Worm (Caenorhabditis elegans) whole organism, L3 larva: ENCODE results near the gene srlf-27.

Experiments used
- R02D3.7 ChIP-seq: fragments of 150-350 bp; optimal IDR thresholded peaks from 2 replicates; lab custom pipeline; 2014; ENCODE audit warnings: missing biosample characterization, missing genetic modification characterization
- ZK546.5 ChIP-seq: sonication (generic microtip); optimal IDR thresholded peaks from 2 replicates; lab custom pipeline; 2017; ENCODE audit warnings: missing biosample characterization, missing genetic modification characterization
- aly-2 ChIP-seq: fragments of 150-350 bp; optimal IDR thresholded peaks from 2 replicates; lab custom pipeline; 2014; ENCODE audit warnings: missing biosample characterization, missing genetic modification characterization
- ama-1 ChIP-seq: fragments of 150-350 bp; optimal IDR thresholded peaks from 2 replicates; lab custom pipeline; 2018
- ceh-16 ChIP-seq: sonication (generic microtip); optimal IDR thresholded peaks from 2 replicates; lab custom pipeline; 2017; ENCODE audit warnings: missing biosample characterization, missing genetic modification characterization
- ceh-28 ChIP-seq: fragments of 150-350 bp; optimal IDR thresholded peaks from 2 replicates; lab custom pipeline; 2014; ENCODE audit warnings: missing biosample characterization, missing genetic modification reagents, missing genetic modification characterization
- ceh-82 ChIP-seq: fragments of 150-350 bp; optimal IDR thresholded peaks from 2 replicates; lab custom pipeline; 2014; ENCODE audit warnings: missing biosample characterization, missing genetic modification characterization
- ceh-9 ChIP-seq: sonication (generic microtip); optimal IDR thresholded peaks from 2 replicates; lab custom pipeline; 2018; ENCODE audit warnings: missing biosample characterization, missing genetic modification characterization
- elt-3 ChIP-seq, 3 experiments: fragments of 150-350 bp in 1 of 3; sonication (generic microtip) in 2 of 3; optimal IDR thresholded peaks; 2 replicates in 2 of 3; 4 replicates in 1 of 3; lab custom pipeline; 2014 to 2017; ENCODE audit warnings: missing biosample characterization in 3 of 3, missing genetic modification characterization in 3 of 3
- eor-1 ChIP-seq, 2 experiments: fragments of 150-350 bp; optimal IDR thresholded peaks; 2 replicates each; lab custom pipeline; 2014 to 2018; ENCODE audit warnings: missing biosample characterization in 2 of 2, missing genetic modification characterization in 2 of 2
- fkh-10 ChIP-seq: sonication (generic microtip); optimal IDR thresholded peaks from 2 replicates; lab custom pipeline; 2017; ENCODE audit warnings: missing biosample characterization, missing genetic modification reagents, missing genetic modification characterization
- fos-1 ChIP-seq: fragments of 150-350 bp; optimal IDR thresholded peaks from 2 replicates; lab custom pipeline; 2014; ENCODE audit warnings: missing biosample characterization, missing genetic modification characterization
- hmg-11 ChIP-seq: sonication (generic microtip); optimal IDR thresholded peaks from 2 replicates; lab custom pipeline; 2016; ENCODE audit warnings: missing genetic modification characterization, missing compliant biosample characterization
- jun-1 ChIP-seq: fragments of 150-350 bp; optimal IDR thresholded peaks from 2 replicates; lab custom pipeline; 2014; ENCODE audit warnings: missing biosample characterization, missing genetic modification reagents, missing genetic modification characterization
- lin-15B ChIP-seq: fragments of 150-350 bp; optimal IDR thresholded peaks from 2 replicates; lab custom pipeline; 2014; ENCODE audit warnings: missing biosample characterization, missing genetic modification characterization
- lin-39 ChIP-seq: fragments of 150-350 bp; optimal IDR thresholded peaks from 2 replicates; lab custom pipeline; 2018; ENCODE audit warnings: missing biosample characterization, missing genetic modification reagents, missing genetic modification characterization
- mdl-1 ChIP-seq: fragments of 150-350 bp; optimal IDR thresholded peaks from 2 replicates; lab custom pipeline; 2014; ENCODE audit warnings: missing biosample characterization, missing genetic modification characterization
- mml-1 ChIP-seq: fragments of 150-350 bp; sonication (generic microtip); optimal IDR thresholded peaks from 3 replicates; lab custom pipeline; 2014; ENCODE audit warnings: missing biosample characterization, missing genetic modification characterization
- nfya-1 ChIP-seq: sonication (generic microtip); optimal IDR thresholded peaks from 2 replicates; lab custom pipeline; 2017; ENCODE audit warnings: missing genetic modification characterization, mild to moderate bottlenecking, missing compliant biosample characterization, antibody characterized with exemption, moderate library complexity; ENCODE audit not compliant: insufficient read depth
- nhr-11 ChIP-seq: fragments of 150-350 bp; optimal IDR thresholded peaks from 2 replicates; lab custom pipeline; 2014; ENCODE audit warnings: missing biosample characterization, missing genetic modification characterization
- nhr-12 ChIP-seq: fragments of 150-350 bp; optimal IDR thresholded peaks from 2 replicates; lab custom pipeline; 2014; ENCODE audit warnings: missing biosample characterization, missing genetic modification characterization
- nhr-23 ChIP-seq: fragments of 150-350 bp; optimal IDR thresholded peaks from 2 replicates; lab custom pipeline; 2014; ENCODE audit warnings: missing biosample characterization, missing genetic modification reagents, missing genetic modification characterization
- nhr-237 ChIP-seq: fragments of 150-350 bp; optimal IDR thresholded peaks from 2 replicates; lab custom pipeline; 2014; ENCODE audit warnings: missing biosample characterization, missing genetic modification characterization
- nhr-25 ChIP-seq: sonication (generic microtip); optimal IDR thresholded peaks from 2 replicates; lab custom pipeline; 2017; ENCODE audit warnings: missing biosample characterization, missing genetic modification characterization
- nhr-76 ChIP-seq: fragments of 150-350 bp; sonication (generic microtip); optimal IDR thresholded peaks from 5 replicates; lab custom pipeline; 2014; ENCODE audit warnings: missing biosample characterization, missing genetic modification characterization
- nhr-77 ChIP-seq: fragments of 150-350 bp; optimal IDR thresholded peaks from 2 replicates; lab custom pipeline; 2014; ENCODE audit warnings: missing biosample characterization, missing genetic modification characterization
- pha-4 ChIP-seq: fragments of 150-350 bp; optimal IDR thresholded peaks from 2 replicates; lab custom pipeline; 2014; ENCODE audit warnings: missing biosample characterization, missing genetic modification reagents, missing genetic modification characterization
- pqm-1 ChIP-seq: fragments of 150-350 bp; optimal IDR thresholded peaks from 2 replicates; lab custom pipeline; 2017; ENCODE audit warnings: missing biosample characterization, missing genetic modification characterization, inconsistent platforms
- sea-2 ChIP-seq: fragments of 150-350 bp; sonication (generic microtip); optimal IDR thresholded peaks from 4 replicates; lab custom pipeline; 2014; ENCODE audit warnings: missing biosample characterization, missing genetic modification reagents, missing genetic modification characterization
- snpc-4 ChIP-seq: fragments of 150-350 bp; optimal IDR thresholded peaks from 2 replicates; lab custom pipeline; 2014; ENCODE audit warnings: missing biosample characterization, missing genetic modification characterization
- tbx-2 ChIP-seq: sonication (generic microtip); optimal IDR thresholded peaks from 2 replicates; lab custom pipeline; 2016; ENCODE audit warnings: mild to moderate bottlenecking, missing genetic modification characterization, missing compliant biosample characterization
- unc-39 ChIP-seq: sonication (generic microtip); optimal IDR thresholded peaks from 4 replicates; lab custom pipeline; 2017; ENCODE audit warnings: missing biosample characterization, missing genetic modification characterization
- ztf-11 ChIP-seq: fragments of 150-350 bp; optimal IDR thresholded peaks from 2 replicates; lab custom pipeline; 2014; ENCODE audit warnings: missing biosample characterization, missing genetic modification characterization
- ztf-4 ChIP-seq: fragments of 150-350 bp; optimal IDR thresholded peaks from 2 replicates; lab custom pipeline; 2014; ENCODE audit warnings: missing biosample characterization, missing genetic modification characterization

srlf-27 gene

DNA sequence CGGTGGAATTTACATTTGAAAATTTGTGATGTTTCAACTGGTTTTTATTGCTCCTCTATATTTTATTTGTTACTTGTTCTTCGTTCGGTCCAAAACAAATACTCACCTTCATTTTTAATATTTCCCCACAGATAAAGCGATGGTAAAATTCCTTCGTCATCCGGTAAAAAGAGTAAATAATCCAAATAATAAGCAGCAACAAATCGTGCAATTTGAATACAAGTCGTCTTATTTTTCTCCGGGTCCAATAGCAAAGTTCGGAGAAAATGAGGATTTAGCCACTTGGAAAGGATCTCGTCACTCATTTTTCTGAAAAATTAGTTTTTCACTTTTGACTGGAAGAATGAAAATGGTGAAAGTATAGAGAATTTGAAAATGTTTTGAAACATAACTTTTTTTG is 15.6 kb downstream of the srlf-27 start, which contains the start of gene talp-3:
Gene talp-3 (minus strand): TSS at position 315 of the 400 bp plus-strand sequence.
- TF ChIP-seq ceh-9 (tag; lab: Kevin White, UChicago) (no peak), jun-1 (tag; lab: Kevin White, UChicago) (no peak), nhr-11 (tag; lab: Kevin White, UChicago) (no peak), nhr-237 (tag; lab: Kevin White, UChicago) (no peak), snpc-4 (tag; lab: Kevin White, UChicago) (no peak), nhr-25 (no peak), eor-1 (tag; optimal IDR thresholded peaks at IDR 0.05; lab: Kevin White, UChicago) (no peak), hmg-11 (tag; lab: Kevin White, UChicago) (no peak), nhr-76 (no peak), elt-3 (tag; optimal IDR thresholded peaks at IDR 0.05; lab: Kevin White, UChicago) (no peak), ztf-4 (tag; lab: Kevin White, UChicago) (no peak), ZK546.5 (tag; lab: Kevin White, UChicago) (no peak), nhr-12 (tag; lab: Kevin White, UChicago) (no peak), sea-2 (GFP tag; lab: Kevin White, UChicago) (no peak), fos-1 (no peak), ama-1 (lab: Kevin White, UChicago) (no peak), nhr-23 (tag; lab: Kevin White, UChicago) (no peak)

DNA sequence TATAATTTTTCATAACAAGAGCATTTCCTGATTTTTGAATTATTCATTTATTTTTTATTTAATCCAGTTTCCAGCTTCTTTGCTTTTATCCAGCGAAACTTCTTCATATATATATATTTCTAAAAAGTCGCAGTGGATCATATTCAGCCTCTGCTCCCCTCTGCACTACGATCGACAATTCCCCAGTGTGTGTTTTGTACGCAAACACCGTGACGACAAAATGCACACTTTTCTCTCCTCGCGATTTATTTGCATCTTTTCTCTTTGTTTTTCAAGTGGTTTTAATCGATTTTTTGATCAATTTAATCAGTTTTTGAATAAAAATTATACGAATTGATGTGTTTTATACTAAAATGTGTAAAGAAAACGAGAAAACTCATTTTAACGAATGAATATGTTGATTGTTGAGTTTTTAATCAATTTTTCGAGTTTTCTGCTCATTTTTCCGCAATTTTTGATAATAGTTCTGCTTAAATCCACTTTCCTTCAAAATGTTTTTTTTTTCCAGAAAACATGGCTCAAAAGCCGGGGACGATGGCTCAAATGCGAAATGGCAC is 19.1 kb downstream of the srlf-27 start, which contains the start of gene Y57G11C.33:
Gene Y57G11C.33 (plus strand): TSS at position 507 of the 557 bp plus-strand sequence.
- TF ChIP-seq ztf-11 (no peak), lin-39 (no peak), fkh-10 (GFP tag; lab: Kevin White, UChicago) (no peak), nhr-237 (tag; lab: Kevin White, UChicago) (no peak), nhr-77 (tag; lab: Kevin White, UChicago) (no peak), mml-1 (tag; lab: Kevin White, UChicago) (no peak), nhr-25 (no peak), ceh-9 (tag; lab: Kevin White, UChicago) (no peak), tbx-2 (tag; lab: Kevin White, UChicago) (no peak), aly-2 (tag; lab: Kevin White, UChicago) (no peak), sea-2 (GFP tag; lab: Kevin White, UChicago) (no peak), lin-15B (peak; percentile 4), hmg-11 (tag; lab: Kevin White, UChicago) (peak; percentile 28), pqm-1 (tag; lab: Kevin White, UChicago) (no peak), nfya-1 (tag; lab: Kevin White, UChicago) (peak; percentile 61), snpc-4 (tag; lab: Kevin White, UChicago) (peak; percentile 38), ceh-82 (tag; lab: Kevin White, UChicago) (no peak), fos-1 (no peak), pha-4 (tag; lab: Kevin White, UChicago) (peak; percentile 39)

DNA sequence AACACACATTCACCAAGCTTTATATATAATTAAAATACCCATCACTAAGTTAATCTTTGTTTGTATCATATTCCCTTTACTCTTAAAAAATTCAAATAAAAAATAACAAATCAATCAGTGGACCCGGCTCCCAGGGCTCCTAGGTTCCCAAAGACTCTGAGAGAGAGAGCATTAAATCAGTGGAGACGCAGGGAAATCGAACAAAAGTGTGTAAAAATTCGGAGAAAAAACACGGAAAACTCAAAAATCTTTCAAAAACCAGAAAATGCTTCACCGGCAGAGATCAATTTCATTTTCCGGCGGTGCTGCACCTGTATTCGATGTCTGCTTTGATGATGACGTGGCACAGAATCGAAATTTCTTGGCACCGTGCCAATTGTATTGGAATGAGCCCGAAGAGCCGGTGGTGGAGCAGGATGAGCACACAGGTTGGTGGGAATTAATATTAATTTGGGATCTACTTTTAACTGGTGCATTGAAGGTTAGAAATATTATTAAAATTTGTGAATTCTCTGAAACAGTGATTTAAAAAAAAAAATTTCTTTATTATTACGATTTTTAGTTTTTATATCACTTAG is 20.6 kb downstream of the srlf-27 start, which contains the start of gene anoh-2:
Gene anoh-2 (plus strand): TSS at position 255 of the 578 bp plus-strand sequence.
- no peak for TF ChIP-seq nfya-1 (tag; lab: Kevin White, UChicago)
- peak; percentile 48 for TF ChIP-seq ama-1 (lab: Kevin White, UChicago)
- TF ChIP-seq jun-1 (tag; lab: Kevin White, UChicago), result no peak
- no peak for TF ChIP-seq tbx-2 (tag; lab: Kevin White, UChicago)

- no peak for TF ChIP-seq nhr-237 (tag; lab: Kevin White, UChicago)
- TF ChIP-seq lin-15B, result no peak
- no peak for TF ChIP-seq nhr-12 (tag; lab: Kevin White, UChicago)
- no peak for TF ChIP-seq eor-1 (tag; optimal IDR thresholded peaks at IDR 0.05; lab: Kevin White, UChicago)
- TF ChIP-seq ceh-28, result no peak
- TF ChIP-seq ZK546.5 (tag; lab: Kevin White, UChicago), result no peak
- no peak for TF ChIP-seq jun-1 (tag; lab: Kevin White, UChicago)
- TF ChIP-seq ztf-4 (tag; lab: Kevin White, UChicago), result no peak
- no peak for TF ChIP-seq fkh-10 (GFP tag; lab: Kevin White, UChicago)
- TF ChIP-seq R02D3.7, result no peak
- TF ChIP-seq snpc-4 (tag; lab: Kevin White, UChicago), result no peak
- no peak for TF ChIP-seq nhr-76
- no peak for TF ChIP-seq tbx-2 (tag; lab: Kevin White, UChicago)
- no peak for TF ChIP-seq ceh-16 (tag; lab: Kevin White, UChicago)
- no peak for TF ChIP-seq unc-39 (tag; lab: Kevin White, UChicago)
- TF ChIP-seq nfya-1 (tag; lab: Kevin White, UChicago), result no peak
- TF ChIP-seq sea-2 (GFP tag; lab: Kevin White, UChicago), result no peak
- TF ChIP-seq mdl-1 (tag; lab: Kevin White, UChicago), result no peak
Observed at ce11 chrIV:14658927-14659326, 21.4 kb downstream of the srlf-27 start.
